Fruit fly (Drosophila melanogaster): ENCODE results near the gene Ndc80.

Gene Ndc80

DNA sequence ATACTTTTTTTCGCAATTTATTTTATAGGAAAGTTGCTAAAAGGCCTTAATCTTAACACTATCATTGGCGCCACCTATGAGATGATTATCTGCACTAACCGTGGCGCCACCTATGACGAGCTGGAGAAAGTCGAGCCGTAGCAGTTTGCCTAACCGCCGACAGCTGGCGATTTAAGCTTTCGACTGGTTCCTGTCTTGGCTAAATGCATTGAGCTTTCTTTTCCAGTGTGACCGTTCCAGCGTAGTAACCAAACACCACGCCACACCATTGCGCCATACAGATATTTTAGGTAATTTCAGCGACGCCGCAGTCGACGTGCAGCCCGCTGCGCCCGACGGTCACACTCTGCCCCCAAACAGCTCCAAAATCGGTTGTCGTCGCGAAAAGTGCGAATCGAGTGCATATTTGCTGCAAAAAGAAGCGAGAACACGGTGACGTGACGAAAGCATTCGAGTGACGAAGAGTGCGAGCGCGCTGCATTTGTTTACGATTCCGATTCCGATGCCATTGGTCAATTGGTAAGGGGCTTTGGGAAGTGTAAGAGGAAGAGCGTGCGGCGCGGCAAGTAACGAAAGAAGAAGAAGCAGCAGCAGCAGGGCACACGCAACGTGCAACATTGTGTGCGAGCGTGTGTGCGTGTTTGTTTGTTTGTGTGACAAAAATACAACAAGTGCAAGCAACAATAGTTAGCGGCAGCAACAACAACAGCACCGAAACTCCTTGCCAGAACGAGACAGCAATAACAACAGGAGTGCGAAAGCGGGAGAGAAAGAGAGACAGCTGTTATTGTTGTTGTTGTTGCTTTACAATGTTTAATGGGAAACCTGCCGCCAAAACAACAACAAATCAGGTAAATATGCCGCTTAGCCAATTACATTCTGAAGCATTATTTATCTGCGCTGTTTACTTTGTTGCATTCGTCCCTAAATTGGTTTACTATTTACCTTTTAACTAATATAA is 48.1 kb downstream of the Ndc80 start, which contains the start of the genes CG46311 and Tpst (continued):
- TF ChIP-seq Neu2 (GFP tag; optimal IDR thresholded peaks at IDR 0.05; ENCODE audit: borderline replicate concordance) (peak; percentile 1), gcm (GFP tag; optimal IDR thresholded peaks at IDR 0.05) (no peak), dm (GFP tag; optimal IDR thresholded peaks at IDR 0.05) (peak; percentile 63), CG2678 (tag; optimal IDR thresholded peaks at IDR 0.05) (peak; percentile 8), CG32767 (GFP tag; IDR thresholded peaks at IDR 0.05) (no peak), cas (GFP tag; IDR thresholded peaks at IDR 0.05) (0 out of 2 replicates have a peak, but pooled peaks have one; percentile 11), D19A (tag; optimal IDR thresholded peaks at IDR 0.05) (no peak), CG11093 (GFP tag; IDR thresholded peaks at IDR 0.05) (no peak), so (GFP tag; IDR thresholded peaks at IDR 0.05) (no peak), BtbVII (GFP tag; optimal IDR thresholded peaks at IDR 0.05) (no peak), onecut (GFP tag; IDR thresholded peaks at IDR 0.05) (peak; percentile 61), kni (GFP tag; optimal IDR thresholded peaks at IDR 0.05) (peak; percentile 8), CG15601 (tag; optimal IDR thresholded peaks at IDR 0.05) (peak; percentile 26), gt (GFP tag; IDR thresholded peaks at IDR 0.05) (no peak), HLH54F (GFP tag; optimal IDR thresholded peaks at IDR 0.05) (no peak), gcm2 (GFP tag; optimal IDR thresholded peaks at IDR 0.05) (no peak), CG10274 (GFP tag; optimal IDR thresholded peaks at IDR 0.05) (no peak), emc (GFP tag; optimal IDR thresholded peaks at IDR 0.05) (no peak), gro (GFP tag; optimal IDR thresholded peaks at IDR 0.05) (peak; percentile 4), Dbx (GFP tag; IDR thresholded peaks at IDR 0.05) (peak; percentile 60; the same call in 2 of the 3 replicates), z (GFP tag; IDR thresholded peaks at IDR 0.05) (no peak), CG16815 (GFP tag; optimal IDR thresholded peaks at IDR 0.05) (peak; percentile 35), HLH4C (GFP tag; IDR thresholded peaks at IDR 0.05; ENCODE audit: partially characterized antibody) (peak; percentile 17; the same call in 1 of the 3 replicates), Gsc (GFP tag; IDR thresholded peaks at IDR 0.05) (no peak), BEAF-32 (GFP tag; optimal IDR thresholded peaks at IDR 0.05) (peak; percentile 48), hbn (GFP tag; IDR thresholded peaks at IDR 0.05; ENCODE audit: partially characterized antibody) (no peak), Bteb2 (GFP tag; optimal IDR thresholded peaks at IDR 0.05) (no peak), p53 (GFP tag; optimal IDR thresholded peaks at IDR 0.05) (peak; percentile 64), CG34422 (GFP tag; IDR thresholded peaks at IDR 0.05) (peak; percentile 65; the same call in 2 of the 3 replicates), CG9797 (GFP tag; optimal IDR thresholded peaks at IDR 0.05) (peak; percentile 100), CG15269 (tag; optimal IDR thresholded peaks at IDR 0.05) (peak; percentile 33), Aef1 (GFP tag; IDR thresholded peaks at IDR 0.05) (peak; percentile 45; the same call in 2 of the 3 replicates), MTF-1 (GFP tag; optimal IDR thresholded peaks at IDR 0.05; ENCODE audit: borderline replicate concordance) (peak; percentile 37), CG4854 (GFP tag; optimal IDR thresholded peaks at IDR 0.05) (peak; percentile 22), E2f1 (GFP tag; IDR thresholded peaks at IDR 0.05) (peak; percentile 38; the same call in 1 of the 2 replicates), Hmr (GFP tag; optimal IDR thresholded peaks at IDR 0.05) (peak; percentile 88), pfk (GFP tag; optimal IDR thresholded peaks at IDR 0.05) (no peak), grau (tag; optimal IDR thresholded peaks at IDR 0.05) (peak; percentile 61), Max (GFP tag; optimal IDR thresholded peaks at IDR 0.05) (peak; percentile 15), CG17328 (GFP tag; IDR thresholded peaks at IDR 0.05) (peak; percentile 77), CG7372 (GFP tag; IDR thresholded peaks at IDR 0.05) (peak; percentile 33; the same call in 1 of the 2 replicates), hkb (optimal IDR thresholded peaks at IDR 0.05) (no peak), hkb (GFP tag; IDR thresholded peaks at IDR 0.05) (0 out of 2 replicates have a peak, but pooled peaks have one; percentile 25), odd (GFP tag; optimal IDR thresholded peaks at IDR 0.05) (no peak), CG10959 (GFP tag; IDR thresholded peaks at IDR 0.05) (peak; percentile 43), CG17361 (GFP tag; IDR thresholded peaks at IDR 0.05) (peak; percentile 39; the same call in 2 of the 3 replicates), Ets97D (GFP tag; optimal IDR thresholded peaks at IDR 0.05) (peak; percentile 78), eyg (GFP tag; optimal IDR thresholded peaks at IDR 0.05) (no peak), slbo (GFP tag; IDR thresholded peaks at IDR 0.05) (peak; percentile 85)
